Worm (Caenorhabditis elegans) whole organism, L4 larva: ENCODE data around the gene Y39B6A.42.

Source experiments
- F10B5.3 ChIP-seq: sonication (generic microtip); optimal IDR thresholded peaks from 2 replicates; lab custom pipeline; 2016; ENCODE audit warnings: mild to moderate bottlenecking, missing genetic modification characterization, missing compliant biosample characterization
- F26F4.8 ChIP-seq: fragments of 200-800 bp; sonication (Bioruptor generic); conservative IDR thresholded peaks from 2 replicates; pipeline ENCODE4 v1.3.6; 2022; ENCODE audit warnings: missing genetic modification characterization, missing compliant biosample characterization
- F37D6.2 ChIP-seq: sonication (generic microtip); optimal IDR thresholded peaks from 2 replicates; lab custom pipeline; 2016; ENCODE audit warnings: mild to moderate bottlenecking, missing genetic modification characterization, missing compliant biosample characterization
- F44E2.7 ChIP-seq: fragments of 200-800 bp; sonication (Bioruptor generic); IDR thresholded peaks from 2 replicates; pipeline ENCODE4 v2.1.2; 2022; ENCODE audit warnings: missing genetic modification characterization, missing compliant biosample characterization
- F49E8.2 ChIP-seq: sonication (generic microtip); optimal IDR thresholded peaks from 2 replicates; lab custom pipeline; 2016; ENCODE audit warnings: missing compliant biosample characterization, mild to moderate bottlenecking, missing genetic modification characterization, borderline replicate concordance
- R02D3.7 ChIP-seq: fragments of 150-350 bp; sonication (generic microtip); optimal IDR thresholded peaks from 3 replicates; lab custom pipeline; 2014; ENCODE audit warnings: missing biosample characterization, missing genetic modification characterization
- Y105C5A.15 ChIP-seq: fragments of 200-800 bp; sonication (Bioruptor generic); IDR thresholded peaks from 2 replicates; pipeline ENCODE4 v1.3.6; 2022; ENCODE audit warnings: missing genetic modification characterization, missing compliant biosample characterization
- aha-1 ChIP-seq: fragments of 150-350 bp; peaks from one replicate; lab custom pipeline; 2014; ENCODE audit warnings: missing biosample characterization, missing genetic modification characterization
- aly-2 ChIP-seq: sonication (generic microtip); optimal IDR thresholded peaks from 2 replicates; lab custom pipeline; 2018; ENCODE audit warnings: missing biosample characterization, missing genetic modification characterization
- ceh-28 ChIP-seq: fragments of 150-350 bp; optimal IDR thresholded peaks from 2 replicates; lab custom pipeline; 2014; ENCODE audit warnings: missing biosample characterization, missing genetic modification reagents, missing genetic modification characterization
- ceh-32 ChIP-seq: sonication (generic microtip); optimal IDR thresholded peaks from 2 replicates; lab custom pipeline; 2016; ENCODE audit warnings: mild to moderate bottlenecking, missing genetic modification characterization, missing compliant biosample characterization; ENCODE audit not compliant: poor library complexity
- ceh-44 ChIP-seq: fragments of 200-800 bp; sonication (Bioruptor generic); IDR thresholded peaks from 2 replicates; pipeline ENCODE4 v1.3.6; 2022; ENCODE audit warnings: missing genetic modification reagents, missing genetic modification characterization, missing compliant biosample characterization
- ceh-62 ChIP-seq: sonication (generic microtip); optimal IDR thresholded peaks from 2 replicates; lab custom pipeline; 2017; ENCODE audit warnings: missing biosample characterization, missing genetic modification characterization
- ces-1 ChIP-seq: fragments of 150-350 bp; sonication (generic microtip); optimal IDR thresholded peaks from 4 replicates; lab custom pipeline; 2014; ENCODE audit warnings: missing biosample characterization, missing genetic modification reagents, missing genetic modification characterization
- ctbp-1 ChIP-seq: fragments of 200-800 bp; sonication (Bioruptor generic); IDR thresholded peaks from 2 replicates; pipeline ENCODE4 v1.3.6; 2022; ENCODE audit warnings: missing genetic modification reagents, missing genetic modification characterization, missing compliant biosample characterization
- daf-19 ChIP-seq: fragments of 200-800 bp; sonication (Bioruptor generic); conservative IDR thresholded peaks from 2 replicates; pipeline ENCODE4 v1.3.6; 2022; ENCODE audit warnings: missing genetic modification characterization, missing compliant biosample characterization
- daf-8 ChIP-seq: fragments of 200-800 bp; sonication (Bioruptor generic); IDR thresholded peaks from 2 replicates; pipeline ENCODE4 v1.3.6; 2022; ENCODE audit warnings: missing genetic modification characterization, missing compliant biosample characterization
- dmd-8 ChIP-seq: fragments of 200-800 bp; sonication (Bioruptor generic); IDR thresholded peaks from 2 replicates; pipeline ENCODE4 v1.3.6; 2022; ENCODE audit warnings: missing genetic modification characterization, missing compliant biosample characterization
- dmd-9 ChIP-seq: fragments of 200-800 bp; sonication (Bioruptor generic); IDR thresholded peaks from 2 replicates; pipeline ENCODE4 v1.3.6; 2022; ENCODE audit warnings: missing genetic modification reagents, missing genetic modification characterization, missing compliant biosample characterization
- dpl-1 ChIP-seq: fragments of 150-350 bp; optimal IDR thresholded peaks from 2 replicates; lab custom pipeline; 2014; ENCODE audit warnings: missing biosample characterization, missing genetic modification reagents, missing genetic modification characterization
- dve-1 ChIP-seq: sonication (generic microtip); optimal IDR thresholded peaks from 2 replicates; lab custom pipeline; 2017; ENCODE audit warnings: antibody characterized with exemption, mild to moderate bottlenecking, missing genetic modification characterization, missing compliant biosample characterization; ENCODE audit not compliant: insufficient read depth
- egl-43 ChIP-seq: fragments of 200-800 bp; sonication (Bioruptor generic); IDR thresholded peaks from 2 replicates; pipeline ENCODE4 v1.3.6; 2022; ENCODE audit warnings: missing genetic modification reagents, missing genetic modification characterization, missing compliant biosample characterization
- hif-1 ChIP-seq, 2 experiments: sonication (generic microtip); optimal IDR thresholded peaks; 2 replicates each; lab custom pipeline; 2016 to 2017; ENCODE audit warnings: missing compliant biosample characterization in 2 of 2, missing genetic modification characterization in 2 of 2, missing genetic modification reagents in 2 of 2, missing genotype in 2 of 2, mild to moderate bottlenecking in 1 of 2
- hmg-1.1 ChIP-seq: fragments of 200-800 bp; sonication (Bioruptor generic); IDR thresholded peaks from 2 replicates; pipeline ENCODE4 v1.3.6; 2022; ENCODE audit warnings: missing genetic modification reagents, missing genetic modification characterization, missing compliant biosample characterization
- jun-1 ChIP-seq: fragments of 150-350 bp; optimal IDR thresholded peaks from 2 replicates; lab custom pipeline; 2014; ENCODE audit warnings: missing biosample characterization, missing genetic modification reagents, missing genetic modification characterization
- lin-13 ChIP-seq: fragments of 150-350 bp; optimal IDR thresholded peaks from 2 replicates; lab custom pipeline; 2014; ENCODE audit warnings: missing biosample characterization, missing genetic modification reagents, missing genetic modification characterization
- lin-15B ChIP-seq: fragments of 150-350 bp; sonication (generic microtip); optimal IDR thresholded peaks from 3 replicates; lab custom pipeline; 2014; ENCODE audit warnings: missing biosample characterization, missing genetic modification characterization
- lin-29 ChIP-seq: fragments of 200-800 bp; sonication (Bioruptor generic); IDR thresholded peaks from 2 replicates; pipeline ENCODE4 v1.3.6; 2022; ENCODE audit warnings: missing genetic modification reagents, missing genetic modification characterization, missing compliant biosample characterization
- lir-3 ChIP-seq: sonication (generic microtip); optimal IDR thresholded peaks from 2 replicates; lab custom pipeline; 2016; ENCODE audit warnings: mild to moderate bottlenecking, missing genetic modification characterization, missing compliant biosample characterization
- lsy-2 ChIP-seq, 2 experiments: fragments of 150-350 bp in 1 of 2; sonication (generic microtip) in 1 of 2; optimal IDR thresholded peaks; 2 replicates each; lab custom pipeline; 2014 to 2017; ENCODE audit warnings: missing biosample characterization in 2 of 2, missing genetic modification characterization in 2 of 2
- madf-5 ChIP-seq, 2 experiments: fragments of 200-800 bp; sonication (Bioruptor generic); IDR thresholded peaks; 2 replicates each; pipeline ENCODE4 v1.3.6; 2022; ENCODE audit warnings: missing compliant biosample characterization in 2 of 2, missing genetic modification characterization in 2 of 2
- mdl-1 ChIP-seq, 2 experiments: fragments of 150-350 bp in 1 of 2; sonication (generic microtip) in 1 of 2; optimal IDR thresholded peaks; 2 replicates each; lab custom pipeline; 2014 to 2017; ENCODE audit warnings: missing biosample characterization in 2 of 2, missing genetic modification characterization in 2 of 2
- mxl-3 ChIP-seq: fragments of 200-800 bp; sonication (Bioruptor generic); optimal IDR thresholded peaks from 2 replicates; lab custom pipeline; 2018; ENCODE audit warnings: mild to moderate bottlenecking, missing genetic modification characterization, missing compliant biosample characterization
- nhr-10 ChIP-seq: fragments of 150-350 bp; optimal IDR thresholded peaks from 2 replicates; lab custom pipeline; 2014; ENCODE audit warnings: missing biosample characterization, missing genetic modification characterization
- nhr-102 ChIP-seq: sonication (generic microtip); optimal IDR thresholded peaks from 2 replicates; lab custom pipeline; 2016; ENCODE audit warnings: mild to moderate bottlenecking, missing genetic modification characterization, moderate library complexity, missing compliant biosample characterization
- nhr-11 ChIP-seq: fragments of 150-350 bp; optimal IDR thresholded peaks from 2 replicates; lab custom pipeline; 2014; ENCODE audit warnings: missing biosample characterization, missing genetic modification characterization
- nhr-237 ChIP-seq: sonication (generic microtip); optimal IDR thresholded peaks from 2 replicates; lab custom pipeline; 2017; ENCODE audit warnings: missing biosample characterization, missing genetic modification characterization
- nhr-28 ChIP-seq: fragments of 150-350 bp; optimal IDR thresholded peaks from 2 replicates; lab custom pipeline; 2014; ENCODE audit warnings: missing biosample characterization, missing genetic modification characterization
- nhr-41 ChIP-seq: fragments of 200-800 bp; sonication (Bioruptor generic); IDR thresholded peaks from 2 replicates; pipeline ENCODE4 v1.3.6; 2022; ENCODE audit warnings: missing genetic modification reagents, missing genetic modification characterization, missing compliant biosample characterization
- nhr-6 ChIP-seq: fragments of 150-350 bp; optimal IDR thresholded peaks from 2 replicates; lab custom pipeline; 2014; ENCODE audit warnings: missing biosample characterization, missing genetic modification characterization
- pha-4 ChIP-seq, 2 experiments: fragments of 150-350 bp in 1 of 2; fragments of 200-800 bp in 1 of 2; sonication (Bioruptor generic) in 1 of 2; IDR thresholded peaks in 1 of 2; optimal IDR thresholded peaks in 1 of 2; 2 replicates each; pipeline versions ENCODE4 v1.3.6 to Lab custom; 2014 to 2022; ENCODE audit warnings: missing genetic modification characterization in 2 of 2, missing genetic modification reagents in 2 of 2, missing biosample characterization in 1 of 2, missing compliant biosample characterization in 1 of 2
- php-3 ChIP-seq: fragments of 200-800 bp; sonication (Bioruptor generic); IDR thresholded peaks from 2 replicates; pipeline ENCODE4 v1.3.6; 2022; ENCODE audit warnings: missing genetic modification reagents, missing genetic modification characterization, missing compliant biosample characterization
- saeg-2 ChIP-seq: fragments of 200-800 bp; sonication (Bioruptor generic); IDR thresholded peaks from 2 replicates; pipeline ENCODE4 v1.3.6; 2022; ENCODE audit warnings: missing genetic modification reagents, missing genetic modification characterization, missing compliant biosample characterization
- set-16 ChIP-seq: fragments of 200-800 bp; sonication (Bioruptor generic); IDR thresholded peaks from 2 replicates; pipeline ENCODE4 v1.3.6; 2022; ENCODE audit warnings: missing genetic modification reagents, missing genetic modification characterization, missing compliant biosample characterization
- skn-1 ChIP-seq: fragments of 150-350 bp; optimal IDR thresholded peaks from 2 replicates; lab custom pipeline; 2014; ENCODE audit warnings: missing biosample characterization, missing genetic modification characterization
- snpc-4 ChIP-seq: fragments of 150-350 bp; optimal IDR thresholded peaks from 2 replicates; lab custom pipeline; 2014; ENCODE audit warnings: missing biosample characterization, missing genetic modification characterization
- tra-1 ChIP-seq: fragments of 200-800 bp; sonication (Bioruptor generic); IDR thresholded peaks from 2 replicates; pipeline ENCODE4 v1.3.6; 2022; ENCODE audit warnings: missing genetic modification reagents, missing genetic modification characterization, missing compliant biosample characterization
- unc-130 ChIP-seq: sonication (generic microtip); optimal IDR thresholded peaks from 2 replicates; lab custom pipeline; 2016; ENCODE audit warnings: missing genetic modification reagents, missing genetic modification characterization, missing compliant biosample characterization
- zfp-2 ChIP-seq: sonication (generic microtip); optimal IDR thresholded peaks from 2 replicates; lab custom pipeline; 2016; ENCODE audit warnings: mild to moderate bottlenecking, missing genetic modification characterization, missing compliant biosample characterization
- zfp-3 ChIP-seq: fragments of 200-800 bp; sonication (Bioruptor generic); conservative IDR thresholded peaks from 2 replicates; pipeline ENCODE4 v1.3.6; 2022; ENCODE audit warnings: missing genetic modification reagents, missing genetic modification characterization, missing compliant biosample characterization
- zip-2 ChIP-seq: fragments of 150-350 bp; optimal IDR thresholded peaks from 2 replicates; lab custom pipeline; 2014; ENCODE audit warnings: missing biosample characterization, missing genetic modification characterization

Gene Y39B6A.42

DNA sequence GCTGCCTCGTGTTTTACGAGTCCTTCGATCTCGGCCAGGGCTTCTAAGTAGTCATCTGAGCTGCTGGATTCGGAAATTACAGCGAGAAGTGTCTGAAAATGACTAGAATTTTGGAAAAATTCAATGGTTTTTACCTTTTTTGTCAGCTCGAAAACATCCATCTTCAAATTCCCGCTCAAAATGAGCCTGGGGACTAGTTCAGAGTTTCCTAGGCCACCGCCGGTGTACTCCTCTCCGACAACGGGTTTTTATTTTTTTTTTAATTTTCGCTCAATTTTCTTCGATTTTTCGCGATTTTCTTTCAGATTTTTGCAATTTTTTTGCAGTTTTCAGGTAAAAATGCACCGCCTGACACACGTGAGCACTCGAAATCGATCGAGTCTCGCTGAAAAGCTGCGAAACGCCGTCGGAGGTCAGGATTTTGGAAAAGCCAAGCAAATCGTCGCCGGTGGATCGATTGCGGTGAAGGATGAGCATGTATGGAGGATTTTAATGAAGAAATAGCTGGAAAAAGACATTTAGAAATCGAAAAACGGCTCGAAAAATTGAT lies 11.6 kb upstream of the Y39B6A.42 start, which contains the start of the genes mrps-35 and sws-1 (continued):
- TF ChIP-seq dpl-1 (GFP tag; lab: Kevin White, UChicago), result peak; percentile 96
- TF ChIP-seq hif-1 (tag; optimal IDR thresholded peaks at IDR 0.05; lab: Kevin White, UChicago), result peak in 1 of 2 experiments; percentile 87
- peak; percentile 27 for TF ChIP-seq dve-1 (tag; lab: Kevin White, UChicago)
- TF ChIP-seq dmd-9 (GFP tag; lab: Robert Waterston, UW), result peak; percentile 92
- no peak for TF ChIP-seq jun-1 (tag; lab: Kevin White, UChicago)
- TF ChIP-seq lin-13 (GFP tag; lab: Kevin White, UChicago), result no peak
- TF ChIP-seq madf-5 (GFP tag; IDR thresholded peaks at IDR 0.05; lab: Robert Waterston, UW), result no peak
- no peak for TF ChIP-seq saeg-2
- no peak for TF ChIP-seq lin-29 (GFP tag; lab: Robert Waterston, UW)
- no peak for TF ChIP-seq F10B5.3 (tag; lab: Kevin White, UChicago)
- TF ChIP-seq F37D6.2 (tag; lab: Kevin White, UChicago), result peak; percentile 18
- 0 out of 2 replicates have a peak, but pooled peaks have one; percentile 38 for TF ChIP-seq hmg-1.1 (GFP tag; lab: Robert Waterston, UW)
- TF ChIP-seq aha-1 (tag; lab: Kevin White, UChicago), result no peak
- 0 out of 2 replicates have a peak, but pooled peaks have one; percentile 39 for TF ChIP-seq pha-4 (GFP tag; IDR thresholded peaks at IDR 0.05; lab: Robert Waterston, UW)
- no peak for TF ChIP-seq pha-4 (tag; optimal IDR thresholded peaks at IDR 0.05; lab: Kevin White, UChicago)
- no peak for TF ChIP-seq daf-19 (GFP tag; lab: Robert Waterston, UW)
- TF ChIP-seq tra-1 (GFP tag; lab: Robert Waterston, UW), result peak; percentile 85
- no peak for TF ChIP-seq F44E2.7 (GFP tag; lab: Robert Waterston, UW)
- no peak for TF ChIP-seq nhr-10
- TF ChIP-seq nhr-11, result no peak
- no peak for TF ChIP-seq zfp-2 (tag; lab: Kevin White, UChicago)
- no peak for TF ChIP-seq dmd-8 (GFP tag; lab: Robert Waterston, UW)
- no peak for TF ChIP-seq ceh-28 (tag; lab: Kevin White, UChicago)
- TF ChIP-seq lir-3 (tag; lab: Kevin White, UChicago), result no peak
- peak; percentile 47 for TF ChIP-seq F49E8.2
- no peak for TF ChIP-seq aly-2 (tag; lab: Kevin White, UChicago)
- no peak for TF ChIP-seq snpc-4 (tag; lab: Kevin White, UChicago)
- no peak for TF ChIP-seq F26F4.8
- TF ChIP-seq mdl-1 (tag; optimal IDR thresholded peaks at IDR 0.05; lab: Kevin White, UChicago), result no peak
- TF ChIP-seq Y105C5A.15 (GFP tag; lab: Robert Waterston, UW), result no peak
- TF ChIP-seq set-16 (GFP tag; lab: Robert Waterston, UW), result 0 out of 2 replicates have a peak, but pooled peaks have one; percentile 9
- no peak for TF ChIP-seq ceh-62 (tag; lab: Kevin White, UChicago)
- TF ChIP-seq nhr-6 (tag; lab: Kevin White, UChicago), result peak; percentile 67
- TF ChIP-seq lsy-2 (tag; optimal IDR thresholded peaks at IDR 0.05; lab: Kevin White, UChicago), result peak in 1 of 2 experiments; percentile 77
- TF ChIP-seq nhr-28 (tag; lab: Kevin White, UChicago), result peak; percentile 16
- no peak for TF ChIP-seq egl-43 (GFP tag; lab: Robert Waterston, UW)
- TF ChIP-seq nhr-102 (tag; lab: Kevin White, UChicago), result no peak
- no peak for TF ChIP-seq ctbp-1 (GFP tag; lab: Robert Waterston, UW)
- no peak for TF ChIP-seq mxl-3 (GFP tag; lab: Kevin White, UChicago)
- TF ChIP-seq lin-15B (tag; lab: Kevin White, UChicago), result no peak
- TF ChIP-seq ceh-32, result no peak
- TF ChIP-seq daf-8 (GFP tag; lab: Robert Waterston, UW), result no peak
- no peak for TF ChIP-seq zip-2 (tag; lab: Kevin White, UChicago)
- TF ChIP-seq R02D3.7 (tag; lab: Kevin White, UChicago), result no peak
- no peak for TF ChIP-seq nhr-41 (GFP tag; lab: Robert Waterston, UW)
- no peak for TF ChIP-seq nhr-237 (tag; lab: Kevin White, UChicago)
- peak; percentile 79 for TF ChIP-seq unc-130
- no peak for TF ChIP-seq ces-1 (GFP tag; lab: Kevin White, UChicago)
- peak; percentile 66; the same call in 1 of the 2 replicates for TF ChIP-seq ceh-44 (GFP tag; lab: Robert Waterston, UW)
- no peak for TF ChIP-seq php-3 (GFP tag; lab: Robert Waterston, UW)
- TF ChIP-seq skn-1 (tag; lab: Kevin White, UChicago), result no peak
- TF ChIP-seq zfp-3 (GFP tag; lab: Robert Waterston, UW), result no peak
